ENCODE assay signal across 3 fruit fly cellular contexts in the genomic region with DNA sequence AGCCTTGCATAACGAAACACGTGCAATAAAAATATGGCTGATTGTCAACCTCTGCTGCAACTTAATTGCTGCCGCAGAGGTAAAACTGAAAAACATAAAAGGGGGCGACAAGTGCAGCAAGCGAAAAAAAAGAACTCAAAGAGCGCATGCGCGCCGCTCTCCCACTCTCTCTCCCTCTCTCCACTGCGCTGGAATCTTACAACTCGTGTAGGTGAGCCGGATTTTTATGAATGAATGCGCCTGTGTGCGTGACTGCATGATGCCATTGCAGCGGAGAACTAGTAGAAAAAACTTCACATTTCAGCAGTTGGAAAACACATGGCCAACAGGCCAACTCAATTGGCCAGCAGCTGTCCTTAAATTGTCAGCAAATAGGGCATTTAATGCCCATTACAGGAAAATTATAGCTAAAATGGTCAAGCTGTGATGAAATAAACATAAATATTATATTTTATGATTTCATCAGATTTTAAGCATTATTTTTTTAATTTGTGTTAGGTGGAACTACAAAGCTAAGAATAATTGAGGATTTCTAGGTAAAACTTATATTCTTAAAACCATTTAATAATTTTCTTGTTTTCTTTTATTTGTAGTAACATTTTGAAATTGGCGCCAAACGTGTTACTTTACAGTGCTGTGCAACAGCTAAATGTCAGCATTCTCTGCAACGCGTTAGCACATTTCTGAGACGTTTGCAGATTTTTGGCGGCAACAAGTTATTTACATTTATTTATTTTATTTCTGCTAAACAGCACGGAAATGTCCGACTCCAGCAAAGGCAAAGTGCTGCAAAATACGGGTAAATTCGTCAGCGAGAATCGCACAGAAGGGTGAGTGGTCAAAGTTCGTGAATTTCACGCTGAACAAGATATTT.
A peak's percentile ranks its signal among the peaks of the same experiment; 100 is the strongest.
TF ChIP-seq lines count a peak whose summit lies in the region.

A gene (plus strand): TSS at position 697 of the 874 bp plus-strand sequence.

TF ChIP-seq in whole organism, adult, 20 proteins besides CTCF, POLR2A, EP300 and RAD21 (continued from another document):
- TF ChIP-seq CG11617 (GFP tag; optimal IDR thresholded peaks at IDR 0.05; lab: Kevin White, UChicago) (no peak), CG14711 (tag; optimal IDR thresholded peaks at IDR 0.05; lab: Kevin White, UChicago) (no peak), pad (GFP tag; optimal IDR thresholded peaks at IDR 0.05; lab: Kevin White, UChicago) (peak; percentile 30), Hr96 (GFP tag; optimal IDR thresholded peaks at IDR 0.05; lab: Kevin White, UChicago) (no peak)

TF ChIP-seq in whole organism, embryonic, 481 proteins besides CTCF, POLR2A, EP300 and RAD21 (continued from another document and continues in another):
- no peak for TF ChIP-seq CG7271 (tag; optimal IDR thresholded peaks at IDR 0.05; lab: Kevin White, UChicago)
- TF ChIP-seq CG10267 (tag; optimal IDR thresholded peaks at IDR 0.05; lab: Kevin White, UChicago) = peak; percentile 98
- peak; percentile 21 for TF ChIP-seq CG4854 (GFP tag; optimal IDR thresholded peaks at IDR 0.05; lab: Kevin White, UChicago)
- peak; percentile 75 for TF ChIP-seq CG9797 (GFP tag; optimal IDR thresholded peaks at IDR 0.05; lab: Kevin White, UChicago)
- TF ChIP-seq CG2889 (GFP tag; IDR thresholded peaks at IDR 0.05; lab: Robert Waterston, UW) = no peak
- TF ChIP-seq CG10321 (GFP tag; IDR thresholded peaks at IDR 0.05; lab: Robert Waterston, UW) = no peak
- TF ChIP-seq lov (optimal IDR thresholded peaks at IDR 0.05; lab: Kevin White, UChicago) = no peak
- TF ChIP-seq lov (GFP tag; IDR thresholded peaks at IDR 0.05; lab: Robert Waterston, UW) = no peak
- peak; percentile 3 for TF ChIP-seq Asciz (GFP tag; optimal IDR thresholded peaks at IDR 0.05; lab: Kevin White, UChicago)
- TF ChIP-seq lilli (GFP tag; optimal IDR thresholded peaks at IDR 0.05; lab: Kevin White, UChicago) = peak; percentile 23
- peak in 1 of 2 experiments; percentile 21 for TF ChIP-seq Pdp1 (GFP tag; optimal IDR thresholded peaks at IDR 0.05; lab: Kevin White, UChicago)
- TF ChIP-seq YL-1 (GFP tag; optimal IDR thresholded peaks at IDR 0.05; lab: Kevin White, UChicago) = peak; percentile 21
- TF ChIP-seq CG12659 (GFP tag; optimal IDR thresholded peaks at IDR 0.05; lab: Kevin White, UChicago) = peak; percentile 27
- TF ChIP-seq zen (tag; optimal IDR thresholded peaks at IDR 0.05; lab: Kevin White, UChicago) = peak; percentile 3
- peak; percentile 42 for TF ChIP-seq CG4617 (GFP tag; optimal IDR thresholded peaks at IDR 0.05; lab: Kevin White, UChicago; ENCODE audit: borderline replicate concordance)
- TF ChIP-seq CG11456 (GFP tag; IDR thresholded peaks at IDR 0.05; lab: Robert Waterston, UW) = no peak
- no peak for TF ChIP-seq Bgb (GFP tag; IDR thresholded peaks at IDR 0.05; lab: Robert Waterston, UW; ENCODE audit: partially characterized antibody)
- peak; percentile 52 for TF ChIP-seq Ets97D (GFP tag; optimal IDR thresholded peaks at IDR 0.05; lab: Kevin White, UChicago)
- 0 out of 2 replicates have a peak, but pooled peaks have one; percentile 22 for TF ChIP-seq ttk (GFP tag; IDR thresholded peaks at IDR 0.05; lab: Robert Waterston, UW)
- peak; percentile 32 for TF ChIP-seq B-H2 (GFP tag; optimal IDR thresholded peaks at IDR 0.05; lab: Kevin White, UChicago)
- peak; percentile 26 for TF ChIP-seq Max (GFP tag; optimal IDR thresholded peaks at IDR 0.05; lab: Kevin White, UChicago)
- no peak for TF ChIP-seq pan (optimal IDR thresholded peaks at IDR 0.05; lab: Kevin White, UChicago)
- TF ChIP-seq pan (GFP tag; optimal IDR thresholded peaks at IDR 0.05 in 1 of 2, IDR thresholded peaks at IDR 0.05 in 1 of 2) = peak in 1 of 2 experiments; percentile 11
- TF ChIP-seq jumu (GFP tag; optimal IDR thresholded peaks at IDR 0.05; lab: Kevin White, UChicago) = no peak
- TF ChIP-seq CG8944 (GFP tag; optimal IDR thresholded peaks at IDR 0.05; lab: Kevin White, UChicago) = no peak
- no peak for TF ChIP-seq HHEX (GFP tag; optimal IDR thresholded peaks at IDR 0.05; lab: Kevin White, UChicago)
- peak; percentile 15 for TF ChIP-seq Sry-δ (GFP tag; optimal IDR thresholded peaks at IDR 0.05; lab: Kevin White, UChicago)
- peak; percentile 10; the same call in 1 of the 2 replicates for TF ChIP-seq sob (GFP tag; IDR thresholded peaks at IDR 0.05; lab: Robert Waterston, UW)
- TF ChIP-seq CG9215 (GFP tag; IDR thresholded peaks at IDR 0.05; lab: Robert Waterston, UW) = no peak
- no peak for TF ChIP-seq Scr (GFP tag; IDR thresholded peaks at IDR 0.05; lab: Robert Waterston, UW; ENCODE audit: partially characterized antibody)
- no peak for TF ChIP-seq unpg (GFP tag; optimal IDR thresholded peaks at IDR 0.05; lab: Kevin White, UChicago)
- TF ChIP-seq CG33213 (GFP tag; optimal IDR thresholded peaks at IDR 0.05; lab: Kevin White, UChicago) = no peak
- peak; percentile 62 for TF ChIP-seq HmgZ (tag; optimal IDR thresholded peaks at IDR 0.05; lab: Kevin White, UChicago)
- no peak for TF ChIP-seq CG14965 (GFP tag; optimal IDR thresholded peaks at IDR 0.05; lab: Kevin White, UChicago; ENCODE audit: borderline replicate concordance)
- TF ChIP-seq CG12942 (GFP tag; optimal IDR thresholded peaks at IDR 0.05; lab: Kevin White, UChicago) = no peak
- TF ChIP-seq CG2712 (tag; optimal IDR thresholded peaks at IDR 0.05; lab: Kevin White, UChicago) = peak; percentile 35
- peak; percentile 42 for TF ChIP-seq CoRest (tag; optimal IDR thresholded peaks at IDR 0.05; lab: Kevin White, UChicago)
- TF ChIP-seq CG31441 (GFP tag; IDR thresholded peaks at IDR 0.05; lab: Robert Waterston, UW) = 0 out of 2 replicates have a peak, but pooled peaks have one; percentile 10
- TF ChIP-seq Mad (GFP tag; optimal IDR thresholded peaks at IDR 0.05; lab: Kevin White, UChicago) = peak; percentile 2
- TF ChIP-seq slp2 (GFP tag; optimal IDR thresholded peaks at IDR 0.05; lab: Kevin White, UChicago) = no peak
- TF ChIP-seq HLH4C (GFP tag; IDR thresholded peaks at IDR 0.05; lab: Robert Waterston, UW; ENCODE audit: partially characterized antibody) = peak; percentile 33; the same call in 1 of the 3 replicates
- no peak for TF ChIP-seq pnt (GFP tag; optimal IDR thresholded peaks at IDR 0.05; lab: Kevin White, UChicago)
- TF ChIP-seq BtbVII (GFP tag; optimal IDR thresholded peaks at IDR 0.05; lab: Kevin White, UChicago) = no peak
- peak; percentile 12 for TF ChIP-seq CG17186 (GFP tag; optimal IDR thresholded peaks at IDR 0.05; lab: Kevin White, UChicago)
- TF ChIP-seq grau (tag; optimal IDR thresholded peaks at IDR 0.05; lab: Kevin White, UChicago) = peak; percentile 1
- TF ChIP-seq CG1603 (tag; optimal IDR thresholded peaks at IDR 0.05; lab: Kevin White, UChicago) = peak; percentile 27
- TF ChIP-seq row (GFP tag; IDR thresholded peaks at IDR 0.05; lab: Robert Waterston, UW) = peak; percentile 19; the same call in 1 of the 3 replicates
- no peak for TF ChIP-seq CG3163 (GFP tag; optimal IDR thresholded peaks at IDR 0.05; lab: Kevin White, UChicago)
- TF ChIP-seq fd96Cb (tag; optimal IDR thresholded peaks at IDR 0.05; lab: Kevin White, UChicago) = no peak
- TF ChIP-seq chinmo (GFP tag; IDR thresholded peaks at IDR 0.05; lab: Robert Waterston, UW; ENCODE audit: partially characterized antibody) = 0 out of 4 replicates have a peak, but pooled peaks have one; percentile 30
- TF ChIP-seq H2.0 (GFP tag; IDR thresholded peaks at IDR 0.05; lab: Robert Waterston, UW) = no peak
- peak; percentile 42; the same call in 1 of the 3 replicates for TF ChIP-seq ci (GFP tag; IDR thresholded peaks at IDR 0.05; lab: Robert Waterston, UW)
- peak; percentile 27 for TF ChIP-seq nmo (GFP tag; optimal IDR thresholded peaks at IDR 0.05; lab: Kevin White, UChicago)
- TF ChIP-seq CG11504 (tag; optimal IDR thresholded peaks at IDR 0.05; lab: Kevin White, UChicago) = peak; percentile 11
- TF ChIP-seq NfI (GFP tag; optimal IDR thresholded peaks at IDR 0.05; lab: Kevin White, UChicago) = peak; percentile 11

TF ChIP-seq in whole organism, prepupa, 60 proteins besides CTCF, POLR2A, EP300 and RAD21 (continued from another document):
- TF ChIP-seq CG3919 (GFP tag; optimal IDR thresholded peaks at IDR 0.05; lab: Kevin White, UChicago) (peak; percentile 35), lz (GFP tag; optimal IDR thresholded peaks at IDR 0.05; lab: Kevin White, UChicago) (no peak), pdm3 (GFP tag; optimal IDR thresholded peaks at IDR 0.05; lab: Kevin White, UChicago) (peak; percentile 9), OdsH (GFP tag; optimal IDR thresholded peaks at IDR 0.05; lab: Kevin White, UChicago) (no peak), CG8319 (GFP tag; optimal IDR thresholded peaks at IDR 0.05; lab: Kevin White, UChicago) (no peak), fkh (GFP tag; optimal IDR thresholded peaks at IDR 0.05; lab: Kevin White, UChicago) (peak; percentile 85), Sox102F (GFP tag; optimal IDR thresholded peaks at IDR 0.05; lab: Kevin White, UChicago) (no peak), CG9139 (GFP tag; optimal IDR thresholded peaks at IDR 0.05; lab: Kevin White, UChicago) (no peak), CG15336 (GFP tag; IDR thresholded peaks at IDR 0.05; lab: Robert Waterston, UW) (0 out of 2 replicates have a peak, but pooled peaks have one; percentile 5), CG8119 (GFP tag; IDR thresholded peaks at IDR 0.05; lab: Robert Waterston, UW) (no peak), Sox14 (GFP tag; optimal IDR thresholded peaks at IDR 0.05; lab: Kevin White, UChicago) (peak; percentile 11)
